Fruit fly (Drosophila melanogaster) whole organism, prepupa: ENCODE data around the gene TSG101.

ENCODE experiments used
- Blimp-1 ChIP-seq: fragments of 200-800 bp; sonication (Bioruptor generic); optimal IDR thresholded peaks from 3 replicates; lab custom pipeline; 2017; ENCODE audit warnings: missing biosample characterization, missing genetic modification characterization, mild to moderate bottlenecking, moderate library complexity, missing genetic modification reagents
- CG10669 ChIP-seq: fragments of 200-800 bp; sonication (Bioruptor generic); optimal IDR thresholded peaks from 3 replicates; lab custom pipeline; 2018; ENCODE audit warnings: missing biosample characterization, mild to moderate bottlenecking, missing genetic modification characterization, moderate library complexity
- CG6163 ChIP-seq: fragments of 200-800 bp; sonication (Bioruptor generic); IDR thresholded peaks from 3 replicates; pipeline ENCODE4 v1.3.6; 2022; ENCODE audit warnings: missing biosample characterization, missing genetic modification characterization
- fkh ChIP-seq: fragments of 200-800 bp; sonication (Bioruptor generic); optimal IDR thresholded peaks from 3 replicates; lab custom pipeline; 2017; ENCODE audit warnings: missing biosample characterization, mild to moderate bottlenecking, missing genetic modification characterization, moderate library complexity
- net ChIP-seq: fragments of 200-800 bp; sonication (Bioruptor generic); optimal IDR thresholded peaks from 3 replicates; lab custom pipeline; 2016; ENCODE audit warnings: missing biosample characterization, missing genetic modification characterization

dm6 chr3L:16811908-16812307 is 30.2 kb upstream of the TSG101 start:
- TF ChIP-seq Blimp-1 (GFP tag; lab: Kevin White, UChicago) (no peak), CG10669 (no peak), fkh (GFP tag; lab: Kevin White, UChicago) (no peak), CG6163 (GFP tag; lab: Robert Waterston, UW) (no peak), net (GFP tag; lab: Kevin White, UChicago) (no peak)
